Fruit fly (Drosophila melanogaster): ENCODE measurements around the gene CG7099.
A peak's percentile ranks its signal among the peaks of the same experiment; 100 is the strongest.

Gene CG7099

dm6 chr2L:13394903-13395302 is 7.5 kb downstream of the CG7099 start, which contains the start of gene RpL24 (continued):
- TF ChIP-seq dmrt11E (tag; optimal IDR thresholded peaks at IDR 0.05), result peak; percentile 84
- TF ChIP-seq org-1 (GFP tag; optimal IDR thresholded peaks at IDR 0.05), result peak; percentile 90
- TF ChIP-seq nmo (GFP tag; optimal IDR thresholded peaks at IDR 0.05), result peak; percentile 86
- TF ChIP-seq aop (GFP tag; IDR thresholded peaks at IDR 0.05), result peak; percentile 86
- TF ChIP-seq CG34224 (GFP tag; IDR thresholded peaks at IDR 0.05; ENCODE audit: partially characterized antibody), result no peak
- TF ChIP-seq CG6683 (GFP tag; optimal IDR thresholded peaks at IDR 0.05), result peak; percentile 90
- TF ChIP-seq peb (GFP tag; IDR thresholded peaks at IDR 0.05), result no peak
- peak; percentile 75 for TF ChIP-seq CG9932 (GFP tag; IDR thresholded peaks at IDR 0.05)
- peak; percentile 87 for TF ChIP-seq CG8388 (GFP tag; optimal IDR thresholded peaks at IDR 0.05)
- TF ChIP-seq CG12391 (tag; optimal IDR thresholded peaks at IDR 0.05), result peak; percentile 90
- TF ChIP-seq abd-A (tag; optimal IDR thresholded peaks at IDR 0.05), result no peak
- peak; percentile 98 for TF ChIP-seq Max (GFP tag; optimal IDR thresholded peaks at IDR 0.05)
- peak; percentile 95 for TF ChIP-seq CG9727 (GFP tag; optimal IDR thresholded peaks at IDR 0.05)
- peak; percentile 27; the same call in 2 of the 4 replicates for TF ChIP-seq Gug (GFP tag; IDR thresholded peaks at IDR 0.05)
- no peak; the same call in 2 of the 3 replicates for TF ChIP-seq CG11093 (GFP tag; IDR thresholded peaks at IDR 0.05)
- peak; percentile 74 for TF ChIP-seq Dek (tag; optimal IDR thresholded peaks at IDR 0.05)
- peak; percentile 93 for TF ChIP-seq nom (GFP tag; optimal IDR thresholded peaks at IDR 0.05)
- TF ChIP-seq CG8281 (tag; optimal IDR thresholded peaks at IDR 0.05), result peak; percentile 66
- peak; percentile 73 for TF ChIP-seq fu2 (GFP tag; optimal IDR thresholded peaks at IDR 0.05)
- TF ChIP-seq CG9817 (tag; optimal IDR thresholded peaks at IDR 0.05), result peak; percentile 84
- TF ChIP-seq CG8290 (GFP tag; optimal IDR thresholded peaks at IDR 0.05), result peak; percentile 85
- TF ChIP-seq CG8290 (tag; optimal IDR thresholded peaks at IDR 0.05), result peak; percentile 77 to 80
- TF ChIP-seq fd64A (GFP tag; optimal IDR thresholded peaks at IDR 0.05), result peak; percentile 93
- peak; percentile 82 for TF ChIP-seq CG17829 (tag; optimal IDR thresholded peaks at IDR 0.05)
- TF ChIP-seq lola (GFP tag; optimal IDR thresholded peaks at IDR 0.05), result peak in 1 of 3 experiments; percentile 56
- no peak; the same call in 2 of the 3 replicates for TF ChIP-seq zen2 (GFP tag; IDR thresholded peaks at IDR 0.05; ENCODE audit: partially characterized antibody)
- peak; percentile 85 for TF ChIP-seq CHES-1-like (GFP tag; optimal IDR thresholded peaks at IDR 0.05)
- TF ChIP-seq Usf (GFP tag; optimal IDR thresholded peaks at IDR 0.05), result peak; percentile 80
- TF ChIP-seq CG17361 (GFP tag; IDR thresholded peaks at IDR 0.05), result peak; percentile 83
- TF ChIP-seq CG3281 (GFP tag; optimal IDR thresholded peaks at IDR 0.05), result peak; percentile 96
- TF ChIP-seq bowl (GFP tag; IDR thresholded peaks at IDR 0.05), result peak; percentile 75; the same call in 1 of the 2 replicates
- peak; percentile 80 for TF ChIP-seq da (GFP tag; optimal IDR thresholded peaks at IDR 0.05)
- peak; percentile 92 for TF ChIP-seq sob (GFP tag; IDR thresholded peaks at IDR 0.05)
- TF ChIP-seq tll (GFP tag; optimal IDR thresholded peaks at IDR 0.05), result peak in 1 of 2 experiments; percentile 17
- TF ChIP-seq ewg (GFP tag; optimal IDR thresholded peaks at IDR 0.05), result peak; percentile 85
- TF ChIP-seq NC2α (GFP tag; optimal IDR thresholded peaks at IDR 0.05), result peak; percentile 83
- peak; percentile 77 for TF ChIP-seq Nf-YB (GFP tag; optimal IDR thresholded peaks at IDR 0.05)
- TF ChIP-seq gce (GFP tag; IDR thresholded peaks at IDR 0.05), result peak; percentile 96
- TF ChIP-seq BEAF-32 (GFP tag; optimal IDR thresholded peaks at IDR 0.05), result peak; percentile 36
- peak; percentile 75 for TF ChIP-seq CG13424 (tag; optimal IDR thresholded peaks at IDR 0.05)
- peak; percentile 93 for TF ChIP-seq her (GFP tag; optimal IDR thresholded peaks at IDR 0.05)
- peak; percentile 84 for TF ChIP-seq CG12299 (tag; optimal IDR thresholded peaks at IDR 0.05)
- TF ChIP-seq grau (tag; optimal IDR thresholded peaks at IDR 0.05), result peak; percentile 81
- no peak for TF ChIP-seq usp (GFP tag; optimal IDR thresholded peaks at IDR 0.05)
- peak; percentile 22; the same call in 1 of the 2 replicates for TF ChIP-seq klu (GFP tag; IDR thresholded peaks at IDR 0.05)
- TF ChIP-seq Fer1 (GFP tag; optimal IDR thresholded peaks at IDR 0.05), result peak; percentile 97
- TF ChIP-seq CG30403 (GFP tag; optimal IDR thresholded peaks at IDR 0.05), result peak; percentile 81
- TF ChIP-seq jigr1 (GFP tag; IDR thresholded peaks at IDR 0.05), result no peak
- peak; percentile 80 for TF ChIP-seq ap (GFP tag; IDR thresholded peaks at IDR 0.05)
- TF ChIP-seq ERR (GFP tag; optimal IDR thresholded peaks at IDR 0.05), result peak; percentile 71

Data from whole organism, embryonic.